Worm (Caenorhabditis elegans): ENCODE data around the gene tbc-9.

ce11 chrIV:13487596-13487995 lies 15.1 kb downstream of the tbc-9 start:
- TF ChIP-seq ama-1 (optimal IDR thresholded peaks at IDR 0.05) (no peak), nhr-6 (tag; optimal IDR thresholded peaks at IDR 0.05) (no peak), mes-2 (tag; optimal IDR thresholded peaks at IDR 0.05; ENCODE audit: poor library complexity, severe bottlenecking) (no peak), ceh-82 (tag; optimal IDR thresholded peaks at IDR 0.05) (no peak), snpc-4 (tag; optimal IDR thresholded peaks at IDR 0.05) (no peak), nhr-11 (tag; optimal IDR thresholded peaks at IDR 0.05) (no peak), pqm-1 (tag; optimal IDR thresholded peaks at IDR 0.05) (no peak), fos-1 (tag; optimal IDR thresholded peaks at IDR 0.05) (no peak), hif-1 (tag; optimal IDR thresholded peaks at IDR 0.05) (no peak)

All from whole organism, L4 larva.